Fruit fly (Drosophila melanogaster) whole organism, prepupa: ENCODE data around the gene CG42240.

ENCODE experiments used
- CG11294 ChIP-seq: fragments of 200-800 bp; sonication (Bioruptor generic); IDR thresholded peaks from 2 replicates; pipeline ENCODE4 v1.3.6; 2022; ENCODE audit warnings: missing biosample characterization, missing genetic modification characterization
- CG11762 ChIP-seq: fragments of 200-800 bp; sonication (Bioruptor generic); optimal IDR thresholded peaks from 3 replicates; lab custom pipeline; 2016; ENCODE audit warnings: missing biosample characterization, missing genetic modification characterization; ENCODE audit not compliant: insufficient read depth
- CG11902 ChIP-seq: fragments of 200-800 bp; sonication (Bioruptor generic); optimal IDR thresholded peaks from 3 replicates; lab custom pipeline; 2016; ENCODE audit warnings: missing biosample characterization, missing genetic modification characterization
- CG15336 ChIP-seq: fragments of 200-800 bp; sonication (Bioruptor generic); IDR thresholded peaks from 2 replicates; pipeline ENCODE4 v1.3.6; 2022; ENCODE audit warnings: missing biosample characterization, missing genetic modification characterization
- CG1621 ChIP-seq: fragments of 200-800 bp; sonication (Bioruptor generic); optimal IDR thresholded peaks from 3 replicates; lab custom pipeline; 2018; ENCODE audit warnings: missing biosample characterization, mild to moderate bottlenecking, missing genetic modification characterization
- CG31627 ChIP-seq: fragments of 200-800 bp; sonication (Bioruptor generic); optimal IDR thresholded peaks from 3 replicates; lab custom pipeline; 2016; ENCODE audit warnings: missing biosample characterization, missing genetic modification characterization
- CG6163 ChIP-seq: fragments of 200-800 bp; sonication (Bioruptor generic); IDR thresholded peaks from 3 replicates; pipeline ENCODE4 v1.3.6; 2022; ENCODE audit warnings: missing biosample characterization, missing genetic modification characterization
- CG6854 ChIP-seq: fragments of 200-800 bp; sonication (Bioruptor generic); optimal IDR thresholded peaks from 2 replicates; lab custom pipeline; 2017; ENCODE audit warnings: missing biosample characterization, mild to moderate bottlenecking, missing genetic modification characterization
- CG8119 ChIP-seq: fragments of 200-800 bp; sonication (Bioruptor generic); IDR thresholded peaks from 3 replicates; pipeline ENCODE4 v1.3.6; 2022; ENCODE audit warnings: missing biosample characterization, missing genetic modification characterization
- CG8632 ChIP-seq: fragments of 200-800 bp; sonication (Bioruptor generic); optimal IDR thresholded peaks from 3 replicates; lab custom pipeline; 2016; ENCODE audit warnings: missing biosample characterization, missing genetic modification characterization
- CG9139 ChIP-seq: fragments of 200-800 bp; sonication (Bioruptor generic); optimal IDR thresholded peaks from 3 replicates; lab custom pipeline; 2017; ENCODE audit warnings: missing biosample characterization, mild to moderate bottlenecking, missing genetic modification characterization
- Eip75B ChIP-seq: fragments of 200-800 bp; sonication (Bioruptor generic); optimal IDR thresholded peaks from 3 replicates; lab custom pipeline; 2016; ENCODE audit warnings: missing biosample characterization, missing genetic modification characterization
- Eip78C ChIP-seq: fragments of 200-800 bp; sonication (Bioruptor generic); peaks from one replicate; lab custom pipeline; 2016; ENCODE audit warnings: missing biosample characterization, missing genetic modification characterization
- Ets96B ChIP-seq: fragments of 200-800 bp; optimal IDR thresholded peaks from 2 replicates; lab custom pipeline; 2019; ENCODE audit warnings: missing biosample characterization, mild to moderate bottlenecking, missing genetic modification characterization, moderate library complexity
- Hr38 ChIP-seq: sonication (Bioruptor generic); optimal IDR thresholded peaks from 2 replicates; lab custom pipeline; 2016; ENCODE audit warnings: missing biosample characterization, missing genetic modification characterization
- Hr39 ChIP-seq: fragments of 200-800 bp; sonication (Bioruptor generic); optimal IDR thresholded peaks from 2 replicates; lab custom pipeline; 2016; ENCODE audit warnings: missing biosample characterization, missing genetic modification characterization
- Hr4 ChIP-seq: fragments of 200-800 bp; sonication (Bioruptor generic); optimal IDR thresholded peaks from 3 replicates; lab custom pipeline; 2016; ENCODE audit warnings: missing biosample characterization, missing genetic modification characterization
- OdsH ChIP-seq: fragments of 200-800 bp; sonication (Bioruptor generic); optimal IDR thresholded peaks from 3 replicates; lab custom pipeline; 2016; ENCODE audit warnings: missing biosample characterization, missing genetic modification characterization
- Sox14 ChIP-seq: fragments of 200-800 bp; sonication (Bioruptor generic); optimal IDR thresholded peaks from 3 replicates; lab custom pipeline; 2016; ENCODE audit warnings: missing biosample characterization, missing genetic modification characterization
- cyc ChIP-seq: fragments of 200-800 bp; sonication (Bioruptor generic); optimal IDR thresholded peaks from 3 replicates; lab custom pipeline; 2016; ENCODE audit warnings: missing biosample characterization, missing genetic modification characterization
- dsx ChIP-seq: fragments of 200-800 bp; optimal IDR thresholded peaks from 3 replicates; lab custom pipeline; 2019; ENCODE audit warnings: missing biosample characterization, mild to moderate bottlenecking, missing genetic modification characterization, moderate library complexity; ENCODE audit not compliant: poor library complexity, severe bottlenecking
- esn ChIP-seq: fragments of 200-800 bp; sonication (Bioruptor generic); optimal IDR thresholded peaks from 2 replicates; lab custom pipeline; 2016; ENCODE audit warnings: missing biosample characterization, mild to moderate bottlenecking, missing genetic modification characterization, moderate library complexity
- fd85E ChIP-seq: fragments of 200-800 bp; sonication (Bioruptor generic); optimal IDR thresholded peaks from 3 replicates; lab custom pipeline; 2016; ENCODE audit warnings: missing biosample characterization, missing genetic modification characterization
- lz ChIP-seq: fragments of 200-800 bp; sonication (Bioruptor generic); optimal IDR thresholded peaks from 3 replicates; lab custom pipeline; 2016; ENCODE audit warnings: missing biosample characterization, missing genetic modification characterization
- net ChIP-seq: fragments of 200-800 bp; sonication (Bioruptor generic); optimal IDR thresholded peaks from 3 replicates; lab custom pipeline; 2016; ENCODE audit warnings: missing biosample characterization, missing genetic modification characterization
- topi ChIP-seq: fragments of 200-800 bp; sonication (Bioruptor generic); optimal IDR thresholded peaks from 3 replicates; lab custom pipeline; 2016; ENCODE audit warnings: missing biosample characterization, missing genetic modification characterization
- vri ChIP-seq: fragments of 200-800 bp; sonication (Bioruptor generic); optimal IDR thresholded peaks from 3 replicates; lab custom pipeline; 2016; ENCODE audit warnings: missing biosample characterization, mild to moderate bottlenecking, missing genetic modification characterization

The CG42240 gene

DNA sequence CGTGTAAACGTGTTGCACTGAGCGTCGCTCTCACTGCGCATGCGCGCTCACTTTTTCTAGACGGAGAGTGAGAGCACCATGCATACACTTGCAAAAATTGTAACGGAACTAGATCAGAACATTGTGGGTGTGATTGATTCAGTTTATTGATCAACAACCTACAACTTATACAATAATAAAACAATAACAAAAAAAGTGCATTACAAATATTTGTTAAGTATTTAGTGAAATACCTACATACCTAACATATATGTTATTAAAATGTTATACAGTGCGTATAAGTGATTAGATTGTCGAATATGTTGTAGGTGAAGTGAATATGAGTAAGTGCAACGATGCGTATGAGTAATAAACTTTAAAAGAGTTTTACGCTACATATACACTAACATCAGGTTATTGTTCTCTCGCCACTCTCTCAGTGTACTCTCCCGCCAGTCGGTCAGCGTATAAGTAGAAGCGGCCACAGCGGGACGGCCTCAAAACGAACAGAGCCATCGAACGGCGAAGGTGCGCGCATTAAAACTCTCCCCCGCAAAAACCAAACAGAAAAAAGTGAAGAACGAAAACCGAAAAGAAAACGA is at the start of gene CG42240 (continued):
- TF ChIP-seq Hr4 (GFP tag; lab: Kevin White, UChicago) (peak; percentile 95), topi (GFP tag; lab: Kevin White, UChicago) (peak; percentile 93), CG11902 (GFP tag; lab: Kevin White, UChicago) (peak; percentile 82), CG11762 (GFP tag; lab: Kevin White, UChicago) (peak; percentile 91), Hr39 (peak; percentile 88), CG15336 (GFP tag; lab: Robert Waterston, UW) (peak; percentile 92), vri (GFP tag; lab: Kevin White, UChicago) (peak; percentile 87), esn (GFP tag; lab: Kevin White, UChicago) (peak; percentile 96), CG11294 (GFP tag; lab: Robert Waterston, UW) (peak; percentile 69)

DNA sequence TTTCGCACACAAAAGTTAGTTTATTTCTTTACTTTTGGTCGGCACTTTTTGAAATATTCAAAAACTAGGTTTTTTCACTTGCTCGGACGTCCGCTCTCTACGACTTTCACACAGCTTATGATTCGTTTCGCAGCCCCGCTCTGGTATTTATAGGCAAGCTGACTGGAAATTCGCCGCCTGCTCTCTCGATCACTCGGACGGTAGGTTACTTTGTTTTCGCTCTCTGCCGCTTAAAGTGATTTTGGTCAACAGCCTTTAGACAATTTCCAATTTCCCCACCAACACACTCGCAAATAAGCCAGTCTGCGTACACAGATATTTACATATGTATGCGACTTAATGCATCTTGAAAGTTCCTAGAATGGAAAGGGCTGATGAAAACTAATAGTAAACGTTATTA is 47.2 kb upstream of the CG42240 start, which contains the start of gene CG11700:
Gene CG11700 (minus strand): TSS at position 106 of the 400 bp plus-strand sequence.
- TF ChIP-seq CG6854 (GFP tag; lab: Kevin White, UChicago) (peak; percentile 14), Eip78C (GFP tag; lab: Kevin White, UChicago) (peak; percentile 59), Ets96B (tag; lab: Kevin White, UChicago) (no peak), Hr4 (GFP tag; lab: Kevin White, UChicago) (no peak), Hr38 (GFP tag; lab: Kevin White, UChicago) (no peak), dsx (GFP tag; lab: Kevin White, UChicago) (peak; percentile 78)

DNA sequence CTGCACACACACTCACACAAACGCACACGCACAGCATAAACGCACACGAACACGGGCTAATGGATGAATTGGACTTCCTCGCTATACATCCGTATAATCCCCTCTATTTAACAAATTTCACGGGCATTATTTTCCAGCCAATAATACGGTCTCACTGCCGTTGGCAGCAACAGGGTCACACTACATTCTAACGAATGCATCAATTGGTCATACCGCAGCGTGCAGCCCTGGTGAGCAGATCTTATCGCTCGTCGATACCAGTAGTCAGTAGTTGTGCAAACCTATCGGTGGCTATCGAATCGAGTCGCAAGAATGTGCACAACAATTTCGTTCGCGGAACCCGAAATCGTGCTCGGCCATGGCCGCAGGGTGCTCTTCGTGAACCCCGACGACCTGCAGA is 42.8 kb upstream of the CG42240 start, which contains the start of the genes Top3beta and wuho:
Gene Top3beta (minus strand): TSS at position 149 of the 400 bp plus-strand sequence.
Gene wuho (plus strand): TSS at position 259 of the 400 bp plus-strand sequence.
- peak; percentile 48 for TF ChIP-seq esn (GFP tag; lab: Kevin White, UChicago)
- no peak for TF ChIP-seq vri (GFP tag; lab: Kevin White, UChicago)
- peak; percentile 7 for TF ChIP-seq CG31627 (GFP tag; lab: Kevin White, UChicago)
- TF ChIP-seq cyc (GFP tag; lab: Kevin White, UChicago) = peak; percentile 28
- TF ChIP-seq dsx (GFP tag; lab: Kevin White, UChicago) = peak; percentile 49
- TF ChIP-seq lz (GFP tag; lab: Kevin White, UChicago) = peak; percentile 32
- peak; percentile 7 for TF ChIP-seq Eip78C (GFP tag; lab: Kevin White, UChicago)
- peak; percentile 24 for TF ChIP-seq Sox14 (GFP tag; lab: Kevin White, UChicago)
- TF ChIP-seq fd85E (GFP tag; lab: Kevin White, UChicago) = no peak
- TF ChIP-seq CG8632 (GFP tag; lab: Kevin White, UChicago) = no peak
- 0 out of 3 replicates have a peak, but pooled peaks have one; percentile 29 for TF ChIP-seq CG6163 (GFP tag; lab: Robert Waterston, UW)
- peak; percentile 98 for TF ChIP-seq CG1621 (tag; lab: Kevin White, UChicago)

DNA sequence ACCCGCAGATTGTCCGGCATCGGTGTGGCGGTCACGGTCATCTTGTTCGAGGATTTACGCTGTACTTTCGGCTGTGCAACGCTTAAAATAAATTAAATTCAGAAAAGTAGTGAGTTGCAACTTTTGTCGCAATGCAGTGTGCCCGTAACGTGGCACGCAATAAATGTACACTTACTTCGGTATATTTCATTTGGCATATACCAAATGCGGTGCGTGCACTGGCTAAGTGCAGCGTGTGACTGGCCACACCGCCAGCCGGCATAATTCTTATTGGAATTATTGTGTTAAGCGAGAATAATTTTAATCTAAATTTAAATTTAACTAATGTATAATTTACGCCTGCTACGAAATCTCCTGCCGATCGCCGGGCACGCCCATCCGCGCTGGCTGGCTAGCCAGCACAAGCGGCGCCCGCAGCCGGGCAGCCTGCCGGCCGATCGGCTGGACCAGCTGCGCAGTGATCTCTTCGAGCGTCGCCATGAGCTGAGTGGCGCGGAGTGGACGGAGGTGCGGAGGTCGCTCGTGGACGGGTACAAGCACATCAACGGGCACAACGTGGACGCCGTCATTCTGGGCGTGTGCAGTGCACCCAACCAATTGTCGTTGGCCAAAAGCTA is 39.5 kb upstream of the CG42240 start, which contains the start of the genes Rpt4 and mldr:
Gene Rpt4 (minus strand): TSS at position 163 of the 617 bp plus-strand sequence.
Gene mldr (plus strand): TSS at position 221 of the 617 bp plus-strand sequence.
- TF ChIP-seq Sox14 (GFP tag; lab: Kevin White, UChicago) (peak; percentile 5), dsx (GFP tag; lab: Kevin White, UChicago) (peak; percentile 56), CG8119 (GFP tag; lab: Robert Waterston, UW) (no peak)

DNA sequence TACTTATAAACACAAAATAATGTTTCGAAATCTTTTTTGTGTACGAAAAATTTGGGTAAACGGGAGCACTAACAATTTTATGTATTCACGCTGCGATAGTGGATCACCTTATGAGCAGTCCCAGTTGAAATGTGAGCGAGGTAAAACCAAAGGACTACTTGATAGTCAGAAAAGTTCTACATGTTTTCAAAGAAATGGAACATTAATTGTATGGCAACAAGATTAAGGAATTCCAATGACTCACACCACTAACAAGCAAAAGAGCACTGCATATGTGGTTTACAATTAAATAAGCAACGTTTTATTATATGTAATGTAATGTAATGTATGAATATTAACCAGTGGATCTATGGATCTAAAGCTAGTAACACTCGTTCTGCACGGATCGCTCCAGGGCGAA is 36.4 kb upstream of the CG42240 start, which contains the start of gene CG15892:
Gene CG15892 (minus strand): TSS at position 101 of the 400 bp plus-strand sequence.
- TF ChIP-seq net (GFP tag; lab: Kevin White, UChicago) (no peak), lz (GFP tag; lab: Kevin White, UChicago) (no peak), dsx (GFP tag; lab: Kevin White, UChicago) (no peak), CG8119 (GFP tag; lab: Robert Waterston, UW) (no peak), CG11762 (GFP tag; lab: Kevin White, UChicago) (no peak), OdsH (GFP tag; lab: Kevin White, UChicago) (no peak), Eip75B (GFP tag; lab: Kevin White, UChicago) (no peak), CG9139 (no peak)
